Worm (Caenorhabditis elegans) whole organism, early embryonic: ENCODE data around the gene dnj-10.

ENCODE experiments used
- B0310.2 ChIP-seq: sonication (generic microtip); optimal IDR thresholded peaks from 2 replicates; lab custom pipeline; 2016; ENCODE audit warnings: mild to moderate bottlenecking, missing genetic modification characterization, missing compliant biosample characterization
- F13C5.2 ChIP-seq: sonication (generic microtip); optimal IDR thresholded peaks from 2 replicates; lab custom pipeline; 2017; ENCODE audit warnings: mild to moderate bottlenecking, missing genetic modification characterization, inconsistent platforms, missing compliant biosample characterization
- aly-1 ChIP-seq: sonication (generic microtip); optimal IDR thresholded peaks from 2 replicates; lab custom pipeline; 2016; ENCODE audit warnings: missing genetic modification characterization, missing compliant biosample characterization
- ama-1 ChIP-seq: fragments of 150-350 bp; optimal IDR thresholded peaks from 2 replicates; lab custom pipeline; 2014
- ceh-13 ChIP-seq: fragments of 200-800 bp; sonication (Bioruptor generic); optimal IDR thresholded peaks from 2 replicates; lab custom pipeline; 2018; ENCODE audit warnings: mild to moderate bottlenecking, missing genetic modification characterization, missing compliant biosample characterization
- ceh-36 ChIP-seq: sonication (generic microtip); optimal IDR thresholded peaks from 2 replicates; lab custom pipeline; 2016; ENCODE audit warnings: missing genetic modification characterization, inconsistent platforms, missing compliant biosample characterization
- ets-7 ChIP-seq: sonication (generic microtip); optimal IDR thresholded peaks from 2 replicates; lab custom pipeline; 2016; ENCODE audit warnings: missing genotype, missing genetic modification characterization, missing compliant biosample characterization
- flt-1 ChIP-seq: fragments of 200-800 bp; sonication (Bioruptor generic); IDR thresholded peaks from 2 replicates; pipeline ENCODE4 v1.3.6; 2022; ENCODE audit warnings: missing genetic modification characterization, missing compliant biosample characterization
- hmbx-1 ChIP-seq: sonication (generic microtip); optimal IDR thresholded peaks from 2 replicates; lab custom pipeline; 2016; ENCODE audit warnings: mild to moderate bottlenecking, missing genetic modification characterization, missing compliant biosample characterization
- hmg-4 ChIP-seq: fragments of 200-800 bp; sonication (Bioruptor generic); optimal IDR thresholded peaks from 2 replicates; lab custom pipeline; 2018; ENCODE audit warnings: mild to moderate bottlenecking, missing genetic modification characterization, missing compliant biosample characterization
- hnd-1 ChIP-seq: sonication (generic microtip); optimal IDR thresholded peaks from 2 replicates; lab custom pipeline; 2016; ENCODE audit warnings: missing genetic modification characterization, missing compliant biosample characterization
- pes-1 ChIP-seq: fragments of 200-800 bp; sonication (Bioruptor generic); IDR thresholded peaks from 2 replicates; pipeline ENCODE4 v1.3.6; 2022; ENCODE audit warnings: missing genetic modification reagents, missing genetic modification characterization, missing compliant biosample characterization
- scrt-1 ChIP-seq: fragments of 200-800 bp; sonication (Bioruptor generic); IDR thresholded peaks from 2 replicates; pipeline ENCODE4 v1.3.6; 2022; ENCODE audit warnings: missing genetic modification characterization, missing compliant biosample characterization
- sea-1 ChIP-seq: fragments of 200-800 bp; sonication (Bioruptor generic); conservative IDR thresholded peaks from 2 replicates; pipeline ENCODE4 v1.3.6; 2022; ENCODE audit warnings: missing genetic modification characterization, missing compliant biosample characterization
- tbx-11 ChIP-seq: fragments of 200-800 bp; sonication (Bioruptor generic); IDR thresholded peaks from 2 replicates; pipeline ENCODE4 v1.3.6; 2022; ENCODE audit warnings: missing genetic modification characterization, missing compliant biosample characterization
- tbx-37 ChIP-seq: fragments of 200-800 bp; sonication (Bioruptor generic); conservative IDR thresholded peaks from 2 replicates; pipeline ENCODE4 v1.3.6; 2022; ENCODE audit warnings: missing genetic modification reagents, missing genetic modification characterization, missing compliant biosample characterization
- tra-4 ChIP-seq: sonication (generic microtip); optimal IDR thresholded peaks from 2 replicates; lab custom pipeline; 2017; ENCODE audit warnings: missing genetic modification characterization, missing compliant biosample characterization

The dnj-10 gene

DNA sequence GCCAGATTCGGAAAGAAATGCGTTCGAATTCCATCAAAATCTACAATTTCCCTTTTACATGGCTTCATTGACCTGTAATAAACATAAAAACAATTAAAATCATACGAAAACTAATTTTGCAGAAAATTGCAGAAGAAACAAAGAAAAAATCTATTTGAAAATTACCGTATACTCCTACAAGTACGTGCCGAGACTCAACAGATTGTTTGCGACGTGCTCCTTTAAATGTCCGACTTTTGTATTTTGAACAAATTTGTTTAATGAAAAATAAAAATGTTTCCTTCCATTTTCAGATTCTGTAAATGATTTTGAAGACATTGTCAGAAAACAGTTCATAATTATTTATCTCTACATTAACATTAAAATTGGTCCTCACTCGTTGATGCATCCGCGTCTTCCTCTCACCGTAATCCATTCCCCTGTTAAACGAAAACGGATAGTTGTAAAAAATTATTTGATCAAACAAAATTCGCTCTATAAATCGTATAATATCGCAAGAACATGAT is 44.1 kb downstream of the dnj-10 start, which contains the start of gene pgl-2:
pgl-2 (minus strand) TSS at position 456 of the 506 bp plus-strand sequence.
- TF ChIP-seq sea-1 (GFP tag; lab: Robert Waterston, UW) (no peak), F13C5.2 (tag; lab: Kevin White, UChicago) (no peak), hmbx-1 (tag; lab: Kevin White, UChicago) (no peak), aly-1 (tag; lab: Kevin White, UChicago) (no peak), hnd-1 (tag; lab: Kevin White, UChicago) (no peak), ama-1 (lab: Kevin White, UChicago) (no peak), tbx-11 (GFP tag; lab: Robert Waterston, UW) (no peak), ceh-36 (tag; lab: Kevin White, UChicago) (no peak), tra-4 (no peak), pes-1 (GFP tag; lab: Robert Waterston, UW) (no peak), scrt-1 (GFP tag; lab: Robert Waterston, UW) (no peak), flt-1 (GFP tag; lab: Robert Waterston, UW) (no peak)

DNA sequence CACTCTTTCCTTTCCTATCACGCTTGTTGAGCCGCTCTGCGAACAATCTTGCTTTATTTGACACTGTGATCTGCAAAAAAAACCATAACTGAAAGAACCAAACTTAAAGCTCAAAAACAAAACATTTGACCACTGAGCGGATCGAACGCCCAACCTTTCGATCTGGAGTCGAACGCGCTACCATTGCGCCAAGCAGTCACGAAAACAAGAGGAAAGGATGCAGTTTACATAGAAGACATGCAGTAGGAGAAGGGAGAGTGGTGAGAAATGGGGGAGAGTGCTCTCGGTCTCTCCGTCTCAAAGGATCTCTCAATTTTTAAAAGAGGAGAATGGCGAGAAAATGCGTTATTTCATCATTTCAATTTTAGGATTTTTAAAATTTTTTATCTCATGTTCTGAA is 47.4 kb downstream of the dnj-10 start:
- TF ChIP-seq pes-1 (GFP tag; lab: Robert Waterston, UW) = peak; percentile 98
- TF ChIP-seq ceh-13 = peak; percentile 95
- peak; percentile 98 for TF ChIP-seq tbx-37 (GFP tag; lab: Robert Waterston, UW)
- TF ChIP-seq tbx-11 (GFP tag; lab: Robert Waterston, UW) = peak; percentile 97
- TF ChIP-seq hmbx-1 (tag; lab: Kevin White, UChicago) = peak; percentile 82
- peak; percentile 94 for TF ChIP-seq ets-7 (tag; lab: Kevin White, UChicago)
- peak; percentile 79 for TF ChIP-seq ama-1 (lab: Kevin White, UChicago)
- TF ChIP-seq hmg-4 (GFP tag; lab: Kevin White, UChicago) = peak; percentile 98
- peak; percentile 89 for TF ChIP-seq hnd-1 (tag; lab: Kevin White, UChicago)
- TF ChIP-seq ceh-36 (tag; lab: Kevin White, UChicago) = peak; percentile 97
- TF ChIP-seq B0310.2 (tag; lab: Kevin White, UChicago) = peak; percentile 96
- peak; percentile 97 for TF ChIP-seq sea-1 (GFP tag; lab: Robert Waterston, UW)
- TF ChIP-seq flt-1 (GFP tag; lab: Robert Waterston, UW) = peak; percentile 99
- peak; percentile 98 for TF ChIP-seq scrt-1 (GFP tag; lab: Robert Waterston, UW)
- TF ChIP-seq F13C5.2 (tag; lab: Kevin White, UChicago) = peak; percentile 94
- TF ChIP-seq tra-4 = peak; percentile 91
- peak; percentile 97 for TF ChIP-seq aly-1 (tag; lab: Kevin White, UChicago)
